Worm (Caenorhabditis elegans): ENCODE results near the gene him-3.

Gene him-3

ce11 chrIV:6986835-6987234 is 9.5 kb downstream of the him-3 start, which contains the start of gene prkl-1:
prkl-1 (minus strand) TSS chrIV:6986935.
- TF ChIP-seq ztf-23 (GFP tag; IDR thresholded peaks at IDR 0.05) (no peak), klf-2 (GFP tag; conservative IDR thresholded peaks at IDR 0.05) (no peak)

- TF ChIP-seq klf-2 (GFP tag; conservative IDR thresholded peaks at IDR 0.05) (no peak), T22C8.4 (GFP tag; IDR thresholded peaks at IDR 0.05) (no peak), ref-1 (GFP tag; conservative IDR thresholded peaks at IDR 0.05) (no peak), cog-1 (tag; optimal IDR thresholded peaks at IDR 0.05) (no peak), flt-1 (GFP tag; IDR thresholded peaks at IDR 0.05) (no peak)
Measured at ce11 chrIV:6991070-6991469, 13.8 kb downstream of the him-3 start.

ce11 chrIV:6997918-6998317 is 20.6 kb downstream of the him-3 start:
- TF ChIP-seq tab-1 (GFP tag; IDR thresholded peaks at IDR 0.05) = no peak
- no peak for TF ChIP-seq ztf-23 (GFP tag; IDR thresholded peaks at IDR 0.05)
- TF ChIP-seq ref-1 (GFP tag; conservative IDR thresholded peaks at IDR 0.05) = no peak
- no peak for TF ChIP-seq klf-2 (GFP tag; conservative IDR thresholded peaks at IDR 0.05)
- TF ChIP-seq flt-1 (GFP tag; IDR thresholded peaks at IDR 0.05) = no peak
- TF ChIP-seq med-1 (GFP tag; optimal IDR thresholded peaks at IDR 0.05; ENCODE audit: insufficient read depth) = no peak
- no peak for TF ChIP-seq ztf-29 (GFP tag; IDR thresholded peaks at IDR 0.05)

ce11 chrIV:6999206-6999605 is 21.9 kb downstream of the him-3 start, which contains the start of gene C25A8.5:
C25A8.5 (plus strand) TSS chrIV:6999506.
- TF ChIP-seq flt-1 (GFP tag; IDR thresholded peaks at IDR 0.05) = no peak
- no peak for TF ChIP-seq med-1 (GFP tag; optimal IDR thresholded peaks at IDR 0.05; ENCODE audit: insufficient read depth)
- TF ChIP-seq klf-2 (GFP tag; conservative IDR thresholded peaks at IDR 0.05) = no peak
- no peak for TF ChIP-seq tab-1 (GFP tag; IDR thresholded peaks at IDR 0.05)
- no peak for TF ChIP-seq cog-1 (tag; optimal IDR thresholded peaks at IDR 0.05)

- TF ChIP-seq cog-1 (tag; optimal IDR thresholded peaks at IDR 0.05) = no peak
- TF ChIP-seq klf-2 (GFP tag; conservative IDR thresholded peaks at IDR 0.05) = no peak
- TF ChIP-seq ref-1 (GFP tag; conservative IDR thresholded peaks at IDR 0.05) = no peak
- TF ChIP-seq T22C8.4 (GFP tag; IDR thresholded peaks at IDR 0.05) = no peak
- TF ChIP-seq med-1 (GFP tag; optimal IDR thresholded peaks at IDR 0.05; ENCODE audit: insufficient read depth) = no peak
- no peak for TF ChIP-seq ztf-23 (GFP tag; IDR thresholded peaks at IDR 0.05)
- no peak for TF ChIP-seq ztf-29 (GFP tag; IDR thresholded peaks at IDR 0.05)
- no peak for TF ChIP-seq tab-1 (GFP tag; IDR thresholded peaks at IDR 0.05)
- TF ChIP-seq flt-1 (GFP tag; IDR thresholded peaks at IDR 0.05) = no peak
Measured at ce11 chrIV:7003323-7003722, 26.0 kb downstream of the him-3 start, which contains the start of gene cht-3. cht-3 (plus strand) TSS chrIV:7003623.

- TF ChIP-seq tab-1 (GFP tag; IDR thresholded peaks at IDR 0.05) = no peak
- TF ChIP-seq med-1 (GFP tag; optimal IDR thresholded peaks at IDR 0.05; ENCODE audit: insufficient read depth) = no peak
- no peak for TF ChIP-seq ztf-29 (GFP tag; IDR thresholded peaks at IDR 0.05)
Measured at ce11 chrIV:7009531-7009930, 32.2 kb downstream of the him-3 start, which contains the start of gene C25A8.2. C25A8.2 (plus strand) TSS chrIV:7009831.

- TF ChIP-seq tab-1 (GFP tag; IDR thresholded peaks at IDR 0.05) = no peak
- no peak for TF ChIP-seq flt-1 (GFP tag; IDR thresholded peaks at IDR 0.05)
- TF ChIP-seq klf-2 (GFP tag; conservative IDR thresholded peaks at IDR 0.05) = no peak
- no peak for TF ChIP-seq cog-1 (tag; optimal IDR thresholded peaks at IDR 0.05)
- no peak for TF ChIP-seq T22C8.4 (GFP tag; IDR thresholded peaks at IDR 0.05)
- TF ChIP-seq ztf-29 (GFP tag; IDR thresholded peaks at IDR 0.05) = no peak
- no peak for TF ChIP-seq ztf-23 (GFP tag; IDR thresholded peaks at IDR 0.05)
- no peak for TF ChIP-seq ref-1 (GFP tag; conservative IDR thresholded peaks at IDR 0.05)
- no peak for TF ChIP-seq med-1 (GFP tag; optimal IDR thresholded peaks at IDR 0.05; ENCODE audit: insufficient read depth)
Measured at ce11 chrIV:7010195-7010594, 32.9 kb downstream of the him-3 start.

- TF ChIP-seq ref-1 (GFP tag; conservative IDR thresholded peaks at IDR 0.05) (no peak), tab-1 (GFP tag; IDR thresholded peaks at IDR 0.05) (no peak), T22C8.4 (GFP tag; IDR thresholded peaks at IDR 0.05) (no peak), ztf-29 (GFP tag; IDR thresholded peaks at IDR 0.05) (no peak)
Measured at ce11 chrIV:7010835-7011234, 33.5 kb downstream of the him-3 start, which contains the start of gene C25A8.1. C25A8.1 (plus strand) TSS chrIV:7011135.

ce11 chrIV:7011728-7012127 is 34.4 kb downstream of the him-3 start, which contains the start of gene trxr-1:
trxr-1 (plus strand) TSS chrIV:7011954.
- TF ChIP-seq ref-1 (GFP tag; conservative IDR thresholded peaks at IDR 0.05) = no peak
- no peak for TF ChIP-seq cog-1 (tag; optimal IDR thresholded peaks at IDR 0.05)
- no peak for TF ChIP-seq flt-1 (GFP tag; IDR thresholded peaks at IDR 0.05)
- TF ChIP-seq tab-1 (GFP tag; IDR thresholded peaks at IDR 0.05) = no peak
- TF ChIP-seq T22C8.4 (GFP tag; IDR thresholded peaks at IDR 0.05) = no peak
- no peak for TF ChIP-seq med-1 (GFP tag; optimal IDR thresholded peaks at IDR 0.05; ENCODE audit: insufficient read depth)
- TF ChIP-seq ztf-29 (GFP tag; IDR thresholded peaks at IDR 0.05) = no peak
- no peak for TF ChIP-seq klf-2 (GFP tag; conservative IDR thresholded peaks at IDR 0.05)
- no peak for TF ChIP-seq ztf-23 (GFP tag; IDR thresholded peaks at IDR 0.05)

ce11 chrIV:7012214-7012613 is 34.9 kb downstream of the him-3 start:
- TF ChIP-seq ref-1 (GFP tag; conservative IDR thresholded peaks at IDR 0.05) = no peak
- no peak for TF ChIP-seq ztf-23 (GFP tag; IDR thresholded peaks at IDR 0.05)
- TF ChIP-seq klf-2 (GFP tag; conservative IDR thresholded peaks at IDR 0.05) = no peak
- TF ChIP-seq T22C8.4 (GFP tag; IDR thresholded peaks at IDR 0.05) = no peak
- TF ChIP-seq ztf-29 (GFP tag; IDR thresholded peaks at IDR 0.05) = no peak
- no peak for TF ChIP-seq flt-1 (GFP tag; IDR thresholded peaks at IDR 0.05)
- no peak for TF ChIP-seq cog-1 (tag; optimal IDR thresholded peaks at IDR 0.05)
- TF ChIP-seq med-1 (GFP tag; optimal IDR thresholded peaks at IDR 0.05; ENCODE audit: insufficient read depth) = no peak
- TF ChIP-seq tab-1 (GFP tag; IDR thresholded peaks at IDR 0.05) = no peak

Measured in whole organism, midembryonic.